Fruit fly (Drosophila melanogaster): ENCODE data around the gene CG14669.

dm6 chr3R:5387996-5388395, 26.3 kb upstream of the CG14669 start:
- TF ChIP-seq h (optimal IDR thresholded peaks at IDR 0.05) (no peak), Myc (optimal IDR thresholded peaks at IDR 0.05) (no peak)

Measured in Kc167 (cell line).